Worm (Caenorhabditis elegans): ENCODE data around the gene F56D6.12.
"Not testable (repeated sequence)": the region's sequence is repeated elsewhere in the genome, so short reads cannot be mapped to it uniquely, and the experiment has no call there.

The F56D6.12 gene

DNA sequence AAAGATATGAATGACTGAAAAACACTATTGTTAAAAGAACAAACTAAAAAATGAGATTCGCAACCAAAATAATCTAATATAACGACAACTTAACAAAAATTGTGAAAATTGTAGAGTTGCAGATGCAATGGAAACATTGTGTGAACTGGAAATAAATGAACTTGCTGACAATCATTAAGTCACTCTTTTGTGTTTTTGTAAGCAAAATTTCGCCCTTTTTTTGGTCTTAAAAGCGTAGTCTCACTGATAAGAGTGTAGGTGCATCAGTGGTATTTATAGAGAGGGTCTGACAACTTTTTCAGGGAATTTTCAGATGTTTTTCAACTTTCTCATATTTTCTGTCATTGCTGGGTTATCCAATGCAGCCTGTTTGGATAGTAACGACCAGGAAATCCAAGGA, 18.2 kb downstream of the F56D6.12 start, which contains the start of gene clec-68:
Gene clec-68 (plus strand): TSS at position 301 of the 400 bp plus-strand sequence.
- TF ChIP-seq cnd-1 (tag; optimal IDR thresholded peaks at IDR 0.05): no peak
- TF ChIP-seq unc-120 (tag; optimal IDR thresholded peaks at IDR 0.05; ENCODE audit: poor library complexity, severe bottlenecking): no peak
- no peak for TF ChIP-seq nhr-76 (tag; optimal IDR thresholded peaks at IDR 0.05)
- no peak for TF ChIP-seq nhr-2 (tag; optimal IDR thresholded peaks at IDR 0.05)
- no peak for TF ChIP-seq ham-2 (GFP tag; optimal IDR thresholded peaks at IDR 0.05)
- TF ChIP-seq sem-2 (GFP tag; optimal IDR thresholded peaks at IDR 0.05): no peak
- TF ChIP-seq nhr-12 (tag; optimal IDR thresholded peaks at IDR 0.05): no peak
- TF ChIP-seq unc-62 (GFP tag; optimal IDR thresholded peaks at IDR 0.05): no peak
- TF ChIP-seq sptf-1 (tag; optimal IDR thresholded peaks at IDR 0.05): no peak

DNA sequence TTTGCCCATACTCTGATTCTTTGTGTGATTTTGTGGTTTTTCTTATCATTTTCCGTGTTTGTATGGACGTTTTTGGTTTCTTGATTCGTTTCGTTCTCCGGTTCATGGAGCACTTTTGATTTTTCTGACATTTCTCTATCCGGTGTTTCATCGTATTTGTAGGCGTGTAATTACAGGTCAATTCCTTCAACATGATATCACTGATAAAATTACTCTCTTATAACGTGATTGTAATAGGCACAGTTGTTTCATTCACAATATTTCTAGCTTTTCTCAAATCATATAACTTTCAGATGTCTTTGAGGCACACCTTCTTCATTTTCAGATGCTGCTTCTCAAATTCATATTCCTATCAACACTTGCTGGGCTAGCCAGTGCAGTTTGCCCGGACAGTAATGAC, 24.5 kb downstream of the F56D6.12 start, which contains the start of gene clec-70:
Gene clec-70 (plus strand): TSS at position 301 of the 400 bp plus-strand sequence.
- not testable (repeated sequence) for TF ChIP-seq ztf-11 (tag; optimal IDR thresholded peaks at IDR 0.05); flh-1 (GFP tag; optimal IDR thresholded peaks at IDR 0.05); pha-4 (tag; optimal IDR thresholded peaks at IDR 0.05)

DNA sequence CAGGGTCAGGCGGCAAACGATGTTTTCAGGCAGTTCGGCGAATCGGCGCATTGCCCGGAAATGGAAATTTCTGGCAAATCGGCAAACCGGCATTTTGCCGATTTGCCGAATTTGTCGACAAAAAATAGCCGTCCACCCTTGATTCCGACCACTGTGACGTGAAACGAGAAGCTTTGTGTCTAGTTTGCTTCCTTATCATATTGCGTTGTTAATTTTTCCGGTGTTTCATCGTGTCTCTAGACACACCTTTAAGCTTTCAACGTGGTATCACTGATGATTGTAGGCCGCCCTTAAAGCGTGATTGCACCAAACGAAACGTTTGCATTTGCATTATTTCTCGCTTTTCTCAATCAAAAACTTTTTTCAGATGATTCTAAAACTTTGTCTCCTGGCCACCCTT, 29.2 kb downstream of the F56D6.12 start, which contains the start of gene clec-71:
Gene clec-71 (plus strand): TSS at position 362 of the 400 bp plus-strand sequence.
- TF ChIP-seq unc-120 (tag; optimal IDR thresholded peaks at IDR 0.05; ENCODE audit: poor library complexity, severe bottlenecking) (no peak), nhr-2 (tag; optimal IDR thresholded peaks at IDR 0.05) (no peak), nhr-76 (tag; optimal IDR thresholded peaks at IDR 0.05) (no peak), mls-2 (tag; optimal IDR thresholded peaks at IDR 0.05) (no peak), elt-1 (tag; optimal IDR thresholded peaks at IDR 0.05; ENCODE audit: borderline replicate concordance, insufficient read depth) (no peak), M03D4.4 (tag; optimal IDR thresholded peaks at IDR 0.05) (no peak), bed-3 (GFP tag; optimal IDR thresholded peaks at IDR 0.05) (no peak)

DNA sequence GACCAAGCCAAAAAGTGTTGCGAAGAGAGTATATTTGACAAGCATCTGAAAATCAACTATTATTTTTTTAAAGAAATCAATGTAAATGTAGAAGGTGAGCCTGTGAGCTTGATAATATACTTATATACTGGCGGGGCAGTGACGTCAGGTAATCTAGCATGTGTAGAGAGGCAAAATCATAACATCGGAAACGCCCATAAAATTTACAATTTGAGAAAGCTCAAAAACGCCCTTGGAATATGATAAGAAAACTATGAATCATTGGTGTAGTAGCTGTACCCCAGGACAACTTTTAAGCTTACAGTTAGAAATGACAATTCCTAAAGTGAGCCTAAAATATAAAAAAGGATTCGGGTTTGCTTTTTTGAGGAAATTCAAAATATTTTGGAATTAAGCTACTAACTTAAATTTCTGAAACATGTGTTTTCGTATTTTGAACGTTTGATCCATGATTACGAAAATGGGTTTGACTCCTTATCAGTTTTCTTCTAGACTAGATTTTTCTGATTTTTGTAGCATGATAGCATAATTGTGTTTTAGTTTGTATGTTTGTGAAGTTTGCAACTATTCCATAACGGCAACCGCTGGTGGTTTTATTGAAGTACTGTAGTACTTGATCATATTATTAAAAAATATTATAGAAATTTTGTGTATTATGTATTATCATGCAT, 33.9 kb downstream of the F56D6.12 start, which contains the start of gene clec-174:
Gene clec-174 (minus strand): TSS at position 51 of the 671 bp plus-strand sequence.
- no peak for TF ChIP-seq unc-62 (GFP tag; optimal IDR thresholded peaks at IDR 0.05)
- TF ChIP-seq nhr-2 (tag; optimal IDR thresholded peaks at IDR 0.05): no peak
- TF ChIP-seq ham-2 (GFP tag; optimal IDR thresholded peaks at IDR 0.05): no peak

ce11 chrIV:3943003-3943402, 35.1 kb downstream of the F56D6.12 start, which contains the start of gene Y46C8AL.11:
Gene Y46C8AL.11 (plus strand): TSS chrIV:3943303.
- no peak for TF ChIP-seq mls-2 (tag; optimal IDR thresholded peaks at IDR 0.05)
- no peak for TF ChIP-seq mab-5 (tag; optimal IDR thresholded peaks at IDR 0.05)

DNA sequence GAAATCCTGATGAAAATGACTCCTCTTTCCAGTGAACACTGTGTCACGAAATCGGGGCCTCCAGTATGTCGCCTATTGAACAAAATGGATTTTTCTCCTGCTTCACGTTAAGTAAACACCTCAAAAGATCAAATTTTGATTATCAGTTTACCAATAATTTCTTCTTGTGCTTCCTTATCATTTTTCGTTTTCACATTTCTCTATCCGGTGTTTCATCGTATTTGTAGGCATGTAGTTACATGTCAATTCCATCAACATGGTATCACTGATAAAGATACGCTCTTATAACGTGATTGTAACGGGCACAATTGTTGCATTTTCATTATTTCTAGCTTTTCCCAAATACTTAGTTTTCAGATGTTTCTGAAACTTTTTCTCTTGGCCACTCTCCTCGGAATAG, 36.5 kb downstream of the F56D6.12 start, which contains the start of gene clec-72:
Gene clec-72 (plus strand): TSS at position 358 of the 400 bp plus-strand sequence.
- no peak for TF ChIP-seq zip-8 (tag; optimal IDR thresholded peaks at IDR 0.05)

DNA sequence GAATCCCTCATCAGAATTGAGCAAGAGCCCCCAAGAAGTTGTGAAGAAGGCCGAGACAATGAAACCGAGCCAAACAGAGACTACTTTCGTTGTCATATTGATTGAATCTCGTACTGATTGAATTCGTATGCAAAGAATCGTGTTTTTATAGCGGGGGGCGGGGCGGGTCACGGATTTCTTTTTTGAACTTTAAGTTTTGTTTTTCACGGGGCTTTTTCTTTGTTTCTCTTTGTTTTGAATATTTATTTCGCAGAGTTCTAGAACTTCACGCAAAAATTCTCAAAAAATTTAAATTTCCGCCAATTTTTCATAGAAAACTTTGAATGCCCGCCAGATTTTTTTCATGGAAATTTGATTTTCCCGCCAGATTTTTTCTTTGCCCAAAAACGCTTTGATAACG, 48.2 kb downstream of the F56D6.12 start, which contains the start of gene clec-73:
Gene clec-73 (minus strand): TSS at position 101 of the 400 bp plus-strand sequence.
- TF ChIP-seq unc-39 (tag; optimal IDR thresholded peaks at IDR 0.05) (no peak), ham-2 (GFP tag; optimal IDR thresholded peaks at IDR 0.05) (no peak), sptf-1 (tag; optimal IDR thresholded peaks at IDR 0.05) (no peak), ztf-11 (tag; optimal IDR thresholded peaks at IDR 0.05) (no peak), mls-2 (tag; optimal IDR thresholded peaks at IDR 0.05) (no peak), tbx-8 (GFP tag; optimal IDR thresholded peaks at IDR 0.05) (no peak), drap-1 (GFP tag; optimal IDR thresholded peaks at IDR 0.05) (no peak), mep-1 (tag; optimal IDR thresholded peaks at IDR 0.05) (no peak), nhr-12 (tag; optimal IDR thresholded peaks at IDR 0.05) (no peak), mab-5 (tag; optimal IDR thresholded peaks at IDR 0.05) (no peak), ceh-43 (GFP tag; optimal IDR thresholded peaks at IDR 0.05) (no peak), pha-4 (tag; optimal IDR thresholded peaks at IDR 0.05) (no peak), lin-32 (GFP tag; optimal IDR thresholded peaks at IDR 0.05) (no peak), zip-8 (tag; optimal IDR thresholded peaks at IDR 0.05) (no peak), ceh-39 (tag; optimal IDR thresholded peaks at IDR 0.05) (no peak), nhr-2 (tag; optimal IDR thresholded peaks at IDR 0.05) (no peak), ceh-83 (GFP tag; optimal IDR thresholded peaks at IDR 0.05) (no peak)

All from whole organism, mixed stage, embryonic.